Fruit fly (Drosophila melanogaster): ENCODE data around the gene RhoGAP93B.

The RhoGAP93B gene

dm6 chr3R:21097631-21098117, at the start of gene RhoGAP93B:
TSS of gene RhoGAP93B (minus strand) at chr3R:21097827.
- no peak for TF ChIP-seq CG8478 (optimal IDR thresholded peaks at IDR 0.05)
- peak; percentile 4 to 10 for TF ChIP-seq CTCF (optimal IDR thresholded peaks at IDR 0.05)

- TF ChIP-seq CTCF (optimal IDR thresholded peaks at IDR 0.05) (no peak), CG8478 (optimal IDR thresholded peaks at IDR 0.05) (no peak)
Observed at dm6 chr3R:21141341-21141740, 43.7 kb upstream of the RhoGAP93B start.

- TF ChIP-seq CG8478 (optimal IDR thresholded peaks at IDR 0.05) (no peak), CTCF (optimal IDR thresholded peaks at IDR 0.05) (no peak)
Observed at dm6 chr3R:21140458-21140857, 42.8 kb upstream of the RhoGAP93B start, which contains the start of gene SNF4Agamma. TSS of gene SNF4Agamma (plus strand) at chr3R:21140739.

- TF ChIP-seq CTCF (optimal IDR thresholded peaks at IDR 0.05) (no peak), CG8478 (optimal IDR thresholded peaks at IDR 0.05) (no peak)
Observed at dm6 chr3R:21138220-21138754, 40.7 kb upstream of the RhoGAP93B start, which contains the start of gene meigo. TSS of gene meigo (plus strand) at chr3R:21138270.

dm6 chr3R:21133951-21134350, 36.3 kb upstream of the RhoGAP93B start, which contains the start of gene Usp8:
TSS of gene Usp8 (plus strand) at chr3R:21134262.
- no peak for TF ChIP-seq CG8478 (optimal IDR thresholded peaks at IDR 0.05)
- no peak for TF ChIP-seq CTCF (optimal IDR thresholded peaks at IDR 0.05)

- TF ChIP-seq CTCF (optimal IDR thresholded peaks at IDR 0.05) = no peak
- TF ChIP-seq CG8478 (optimal IDR thresholded peaks at IDR 0.05) = no peak
Observed at dm6 chr3R:21133517-21133916, 35.9 kb upstream of the RhoGAP93B start, which contains the start of gene Trm7-34. TSS of gene Trm7-34 (minus strand) at chr3R:21133881.

dm6 chr3R:21130050-21130449, 32.4 kb upstream of the RhoGAP93B start, which contains the start of gene Ice2:
TSS of gene Ice2 (plus strand) at chr3R:21130216.
- no peak for TF ChIP-seq CTCF (optimal IDR thresholded peaks at IDR 0.05)
- TF ChIP-seq CG8478 (optimal IDR thresholded peaks at IDR 0.05) = no peak

dm6 chr3R:21129617-21130016, 32.0 kb upstream of the RhoGAP93B start, which contains the start of gene Obp93a:
TSS of gene Obp93a (minus strand) at chr3R:21129717.
- TF ChIP-seq CTCF (optimal IDR thresholded peaks at IDR 0.05) = no peak
- no peak for TF ChIP-seq CG8478 (optimal IDR thresholded peaks at IDR 0.05)

dm6 chr3R:21127352-21127985, 29.8 kb upstream of the RhoGAP93B start, which contains the start of the genes slmb and CG5793:
TSS of gene slmb (minus strand) at chr3R:21127485.
TSS of gene CG5793 (plus strand) at chr3R:21127573.
- TF ChIP-seq CG8478 (optimal IDR thresholded peaks at IDR 0.05) (no peak), CTCF (optimal IDR thresholded peaks at IDR 0.05) (peak in 1 of 2 experiments; percentile 7)

- no peak for TF ChIP-seq CG8478 (optimal IDR thresholded peaks at IDR 0.05)
- peak in 1 of 2 experiments; percentile 37 for TF ChIP-seq CTCF (optimal IDR thresholded peaks at IDR 0.05)
Observed at dm6 chr3R:21126673-21127284, 29.2 kb upstream of the RhoGAP93B start.

- no peak for TF ChIP-seq CG8478 (optimal IDR thresholded peaks at IDR 0.05)
- no peak for TF ChIP-seq CTCF (optimal IDR thresholded peaks at IDR 0.05)
Observed at dm6 chr3R:21124225-21124624, 26.6 kb upstream of the RhoGAP93B start.

- TF ChIP-seq CG8478 (optimal IDR thresholded peaks at IDR 0.05) (no peak), CTCF (optimal IDR thresholded peaks at IDR 0.05) (no peak)
Observed at dm6 chr3R:21118784-21119183, 21.2 kb upstream of the RhoGAP93B start, which contains the start of gene Bdbt. TSS of gene Bdbt (minus strand) at chr3R:21118856.

- TF ChIP-seq CTCF (optimal IDR thresholded peaks at IDR 0.05) (no peak), CG8478 (optimal IDR thresholded peaks at IDR 0.05) (no peak)
Observed at dm6 chr3R:21116057-21116456, 18.4 kb upstream of the RhoGAP93B start, which contains the start of gene ppan. TSS of gene ppan (plus strand) at chr3R:21116254.

dm6 chr3R:21112742-21113465, 15.3 kb upstream of the RhoGAP93B start:
- TF ChIP-seq CTCF (optimal IDR thresholded peaks at IDR 0.05) (no peak), CG8478 (optimal IDR thresholded peaks at IDR 0.05) (no peak)

All from S2 (cell line).